Fruit fly (Drosophila melanogaster) whole organism, embryonic: ENCODE data around the gene CG12009.

Experiments
- Abd-B ChIP-seq: fragments of 200-800 bp; sonication (Bioruptor generic); optimal IDR thresholded peaks from 2 replicates; lab custom pipeline; 2018; ENCODE audit warnings: missing biosample characterization, mild to moderate bottlenecking, missing genetic modification characterization, moderate library complexity
- CG1024 ChIP-seq: fragments of 200-800 bp; sonication (Bioruptor generic); IDR thresholded peaks from 2 replicates; pipeline ENCODE4 v1.3.6; 2022; ENCODE audit warnings: missing biosample characterization, missing genetic modification characterization
- CG10321 ChIP-seq: fragments of 200-800 bp; sonication (Bioruptor generic); IDR thresholded peaks from 2 replicates; pipeline ENCODE4 v1.3.6; 2022; ENCODE audit warnings: missing biosample characterization, missing genetic modification characterization
- CG10654 ChIP-seq: fragments of 200-800 bp; sonication (Bioruptor generic); optimal IDR thresholded peaks from 2 replicates; lab custom pipeline; 2016; ENCODE audit warnings: missing biosample characterization, missing genetic modification characterization
- CG14014 ChIP-seq: fragments of 200-800 bp; sonication (Bioruptor generic); IDR thresholded peaks from 2 replicates; pipeline ENCODE4 v1.3.6; 2022; ENCODE audit warnings: missing biosample characterization, missing genetic modification characterization
- CG15269 ChIP-seq: fragments of 200-800 bp; sonication (Bioruptor generic); optimal IDR thresholded peaks from 2 replicates; lab custom pipeline; 2018; ENCODE audit warnings: missing biosample characterization, mild to moderate bottlenecking, missing genetic modification characterization, moderate library complexity
- CG1647 ChIP-seq: fragments of 200-800 bp; sonication (Bioruptor generic); optimal IDR thresholded peaks from 3 replicates; lab custom pipeline; 2016; ENCODE audit warnings: missing biosample characterization, missing genetic modification characterization
- CG16813 ChIP-seq: fragments of 200-800 bp; sonication (Bioruptor generic); IDR thresholded peaks from 3 replicates; pipeline ENCODE4 v1.3.6; 2022; ENCODE audit warnings: missing biosample characterization, missing genetic modification characterization; ENCODE audit not compliant: partially characterized antibody
- CG2116 ChIP-seq: fragments of 200-800 bp; sonication (Bioruptor generic); optimal IDR thresholded peaks from 3 replicates; lab custom pipeline; 2018; ENCODE audit warnings: missing biosample characterization, mild to moderate bottlenecking, missing genetic modification characterization
- CG3407 ChIP-seq: fragments of 200-800 bp; sonication (Bioruptor generic); optimal IDR thresholded peaks from 2 replicates; lab custom pipeline; 2018; ENCODE audit warnings: missing biosample characterization, mild to moderate bottlenecking, missing genetic modification characterization
- CG4282 ChIP-seq: fragments of 200-800 bp; sonication (Bioruptor generic); optimal IDR thresholded peaks from 2 replicates; lab custom pipeline; 2016; ENCODE audit warnings: missing biosample characterization, missing genetic modification characterization
- CG4617 ChIP-seq: fragments of 200-800 bp; sonication (Bioruptor generic); optimal IDR thresholded peaks from 3 replicates; lab custom pipeline; 2016; ENCODE audit warnings: missing biosample characterization, missing genetic modification characterization, borderline replicate concordance
- CG4854 ChIP-seq: fragments of 200-800 bp; sonication (Bioruptor generic); optimal IDR thresholded peaks from 2 replicates; lab custom pipeline; 2016; ENCODE audit warnings: missing biosample characterization, missing genetic modification characterization, inconsistent platforms
- CG6683 ChIP-seq: fragments of 200-800 bp; sonication (Bioruptor generic); optimal IDR thresholded peaks from 2 replicates; lab custom pipeline; 2017; ENCODE audit warnings: missing biosample characterization, mild to moderate bottlenecking, missing genetic modification characterization, missing genetic modification reagents
- CG8281 ChIP-seq: fragments of 200-800 bp; sonication (Bioruptor generic); optimal IDR thresholded peaks from 2 replicates; lab custom pipeline; 2018; ENCODE audit warnings: missing biosample characterization, mild to moderate bottlenecking, missing genetic modification characterization, moderate library complexity
- CG8478 ChIP-seq: fragments of >200 bp; optimal IDR thresholded peaks from 2 replicates; lab custom pipeline; 2018
- CG9817 ChIP-seq: fragments of 200-800 bp; sonication (Bioruptor generic); optimal IDR thresholded peaks from 2 replicates; lab custom pipeline; 2018; ENCODE audit warnings: missing biosample characterization, mild to moderate bottlenecking, missing genetic modification characterization, moderate library complexity
- CrebB ChIP-seq: fragments of 200-800 bp; sonication (Bioruptor generic); optimal IDR thresholded peaks from 3 replicates; lab custom pipeline; 2018; ENCODE audit warnings: missing biosample characterization, mild to moderate bottlenecking, missing genetic modification characterization
- E2f1 ChIP-seq: fragments of 200-800 bp; sonication (Bioruptor generic); IDR thresholded peaks from 2 replicates; pipeline ENCODE4 v1.3.6; 2022; ENCODE audit warnings: missing biosample characterization, missing genetic modification characterization
- E2f2 ChIP-seq: fragments of 200-800 bp; sonication (Bioruptor generic); IDR thresholded peaks from 2 replicates; pipeline ENCODE4 v1.3.6; 2022; ENCODE audit warnings: missing biosample characterization, missing genetic modification characterization
- ERR ChIP-seq: fragments of 200-800 bp; sonication (Bioruptor generic); optimal IDR thresholded peaks from 2 replicates; lab custom pipeline; 2016; ENCODE audit warnings: missing biosample characterization, missing genetic modification characterization
- Eip74EF ChIP-seq, 2 experiments: fragments of 200-800 bp in 1 of 2; fragments of >200 bp in 1 of 2; sonication (Bioruptor generic) in 1 of 2; optimal IDR thresholded peaks; 2 replicates each; lab custom pipeline; 2017 to 2019; ENCODE audit warnings: missing biosample characterization in 2 of 2, missing genetic modification characterization in 2 of 2, mild to moderate bottlenecking in 1 of 2, moderate library complexity in 1 of 2
- Elba2 ChIP-seq: fragments of 200-800 bp; sonication (Bioruptor generic); optimal IDR thresholded peaks from 3 replicates; lab custom pipeline; 2016; ENCODE audit warnings: missing biosample characterization, missing genetic modification characterization
- Fer2 ChIP-seq: fragments of 200-800 bp; sonication (Bioruptor generic); optimal IDR thresholded peaks from 2 replicates; lab custom pipeline; 2018; ENCODE audit warnings: missing biosample characterization, mild to moderate bottlenecking, missing genetic modification characterization, moderate library complexity
- Hr39 ChIP-seq: fragments of >200 bp; optimal IDR thresholded peaks from 2 replicates; lab custom pipeline; 2017
- Lpt ChIP-seq: fragments of >200 bp; optimal IDR thresholded peaks from 2 replicates; lab custom pipeline; 2018; ENCODE audit warnings: missing biosample characterization, missing genetic modification characterization
- PHDP ChIP-seq: fragments of 200-800 bp; sonication (Bioruptor generic); optimal IDR thresholded peaks from 3 replicates; lab custom pipeline; 2018; ENCODE audit warnings: missing biosample characterization, mild to moderate bottlenecking, missing genetic modification characterization, moderate library complexity
- Scr ChIP-seq: fragments of 200-800 bp; sonication (Bioruptor generic); IDR thresholded peaks from 2 replicates; pipeline ENCODE4 v1.3.6; 2022; ENCODE audit warnings: missing biosample characterization, missing genetic modification characterization; ENCODE audit not compliant: partially characterized antibody
- Side ChIP-seq: fragments of 200-800 bp; sonication (Bioruptor generic); optimal IDR thresholded peaks from 2 replicates; lab custom pipeline; 2016; ENCODE audit warnings: missing biosample characterization, missing genetic modification characterization
- ab ChIP-seq: fragments of 200-800 bp; sonication (Bioruptor generic); optimal IDR thresholded peaks from 2 replicates; lab custom pipeline; 2016; ENCODE audit warnings: missing biosample characterization, missing genetic modification characterization
- bbx ChIP-seq: fragments of 200-800 bp; sonication (Bioruptor generic); IDR thresholded peaks from 2 replicates; pipeline ENCODE4 v1.3.6; 2022; ENCODE audit warnings: missing biosample characterization, missing genetic modification characterization; ENCODE audit not compliant: partially characterized antibody
- cg ChIP-seq: fragments of 200-800 bp; sonication (Bioruptor generic); optimal IDR thresholded peaks from 3 replicates; lab custom pipeline; 2019; ENCODE audit warnings: missing biosample characterization, mild to moderate bottlenecking, missing genetic modification characterization, moderate library complexity
- ci ChIP-seq: fragments of 200-800 bp; sonication (Bioruptor generic); IDR thresholded peaks from 3 replicates; pipeline ENCODE4 v1.3.6; 2022; ENCODE audit warnings: missing biosample characterization, missing genetic modification characterization
- crp ChIP-seq, 2 experiments: fragments of 200-800 bp; sonication (Bioruptor generic); optimal IDR thresholded peaks; 2 replicates in 1 of 2; 3 replicates in 1 of 2; lab custom pipeline; 2017; ENCODE audit warnings: missing biosample characterization in 2 of 2, missing genetic modification characterization in 2 of 2, mild to moderate bottlenecking in 1 of 2, moderate library complexity in 1 of 2
- cwo ChIP-seq: fragments of 200-800 bp; sonication (Bioruptor generic); optimal IDR thresholded peaks from 3 replicates; lab custom pipeline; 2017; ENCODE audit warnings: missing biosample characterization, missing genetic modification characterization, mild to moderate bottlenecking, moderate library complexity, missing genetic modification reagents
- dysf ChIP-seq: fragments of 200-800 bp; sonication (Bioruptor generic); IDR thresholded peaks from 3 replicates; pipeline ENCODE4 v1.3.6; 2022; ENCODE audit warnings: missing biosample characterization, missing genetic modification characterization
- eve ChIP-seq, 2 experiments: fragments of >200 bp; optimal IDR thresholded peaks; 2 replicates each; lab custom pipeline; 2017; ENCODE audit warnings: missing biosample characterization in 2 of 2, missing genetic modification characterization in 2 of 2
- ewg ChIP-seq: fragments of 200-800 bp; sonication (Bioruptor generic); optimal IDR thresholded peaks from 3 replicates; lab custom pipeline; 2017; ENCODE audit warnings: mild to moderate bottlenecking, missing biosample characterization, missing genetic modification reagents, missing genetic modification characterization
- eyg ChIP-seq: fragments of 200-800 bp; sonication (Bioruptor generic); optimal IDR thresholded peaks from 3 replicates; lab custom pipeline; 2016; ENCODE audit warnings: missing biosample characterization, missing genetic modification characterization
- gcm2 ChIP-seq: fragments of 200-800 bp; sonication (Bioruptor generic); optimal IDR thresholded peaks from 2 replicates; lab custom pipeline; 2016; ENCODE audit warnings: missing biosample characterization, missing genetic modification characterization
- hth ChIP-seq: fragments of >200 bp; optimal IDR thresholded peaks from 2 replicates; lab custom pipeline; 2017; ENCODE audit warnings: inconsistent platforms
- inv ChIP-seq: fragments of 200-800 bp; sonication (Bioruptor generic); IDR thresholded peaks from 2 replicates; pipeline ENCODE4 v1.3.6; 2022; ENCODE audit warnings: missing biosample characterization, missing genetic modification characterization; ENCODE audit not compliant: partially characterized antibody
- lola ChIP-seq, 3 experiments: fragments of >200 bp in 2 of 3; fragments of 200-800 bp in 1 of 3; sonication (Bioruptor generic) in 1 of 3; optimal IDR thresholded peaks; 2 replicates each; lab custom pipeline; 2017 to 2019; ENCODE audit warnings: missing biosample characterization in 3 of 3, missing genetic modification characterization in 3 of 3, mild to moderate bottlenecking in 1 of 3, moderate library complexity in 1 of 3
- mirr ChIP-seq: fragments of 200-800 bp; sonication (Bioruptor generic); optimal IDR thresholded peaks from 3 replicates; lab custom pipeline; 2018; ENCODE audit warnings: missing biosample characterization, mild to moderate bottlenecking, missing genetic modification characterization
- oc ChIP-seq: fragments of 200-800 bp; sonication (Bioruptor generic); optimal IDR thresholded peaks from 2 replicates; lab custom pipeline; 2018; ENCODE audit warnings: missing biosample characterization, mild to moderate bottlenecking, missing genetic modification characterization, moderate library complexity
- phol ChIP-seq: fragments of 200-800 bp; sonication (Bioruptor generic); optimal IDR thresholded peaks from 3 replicates; lab custom pipeline; 2018; ENCODE audit warnings: missing biosample characterization, mild to moderate bottlenecking, missing genetic modification characterization, moderate library complexity
- pnt ChIP-seq: fragments of 200-800 bp; sonication (Bioruptor generic); optimal IDR thresholded peaks from 3 replicates; lab custom pipeline; 2016; ENCODE audit warnings: missing biosample characterization, missing genetic modification characterization
- slou ChIP-seq: fragments of 200-800 bp; sonication (Bioruptor generic); optimal IDR thresholded peaks from 3 replicates; lab custom pipeline; 2016; ENCODE audit warnings: missing biosample characterization, missing genetic modification characterization
- sr ChIP-seq: fragments of 200-800 bp; sonication (Bioruptor generic); IDR thresholded peaks from 3 replicates; pipeline ENCODE4 v1.3.6; 2022; ENCODE audit warnings: missing biosample characterization, missing genetic modification characterization
- trh ChIP-seq: fragments of 200-800 bp; sonication (Bioruptor generic); optimal IDR thresholded peaks from 2 replicates; lab custom pipeline; 2016; ENCODE audit warnings: missing biosample characterization, missing genetic modification characterization
- twi ChIP-seq: fragments of 200-800 bp; optimal IDR thresholded peaks from 2 replicates; lab custom pipeline; 2019; ENCODE audit warnings: missing biosample characterization, mild to moderate bottlenecking, missing genetic modification characterization, moderate library complexity

CG12009 gene

DNA sequence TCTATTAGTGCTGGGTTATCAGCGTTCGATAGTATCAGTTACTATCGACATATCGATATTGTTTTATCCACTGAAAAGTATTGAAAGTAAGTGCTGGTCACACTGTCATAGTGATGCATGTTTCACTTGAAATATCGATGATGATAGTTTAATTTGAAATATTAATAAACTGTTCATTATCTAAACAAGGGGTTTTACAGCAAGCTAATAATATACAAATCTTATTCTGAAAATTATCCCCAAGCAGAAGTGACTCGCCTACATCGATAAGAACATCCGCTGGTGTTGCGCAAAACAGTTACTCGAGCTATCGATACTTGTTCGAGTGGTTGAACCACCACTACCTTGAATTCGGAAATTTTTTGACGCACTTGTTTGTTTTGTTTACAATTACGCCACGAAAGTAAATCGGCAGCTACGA is 28.0 kb downstream of the CG12009 start, which contains the start of the genes PIG-C, CG12016 and Dpm2 (continued):
- TF ChIP-seq E2f1 (GFP tag; lab: Robert Waterston, UW) (0 out of 2 replicates have a peak, but pooled peaks have one; percentile 45), CG3407 (GFP tag; lab: Kevin White, UChicago) (peak; percentile 16), hth (lab: Kevin White, UChicago) (no peak), CG9817 (tag; lab: Kevin White, UChicago) (peak; percentile 79), twi (tag; lab: Kevin White, UChicago) (peak; percentile 60), CG8281 (tag; lab: Kevin White, UChicago) (peak; percentile 32), mirr (GFP tag; lab: Kevin White, UChicago) (peak; percentile 45), CG1647 (GFP tag; lab: Kevin White, UChicago) (peak; percentile 63), cwo (GFP tag; lab: Kevin White, UChicago) (no peak), phol (tag; lab: Kevin White, UChicago) (peak; percentile 80), ab (GFP tag; lab: Kevin White, UChicago) (peak; percentile 49), pnt (GFP tag; lab: Kevin White, UChicago) (peak; percentile 52), Eip74EF (GFP tag; optimal IDR thresholded peaks at IDR 0.05; lab: Kevin White, UChicago) (no peak), CG15269 (tag; lab: Kevin White, UChicago) (peak; percentile 55), ERR (GFP tag; lab: Kevin White, UChicago) (peak; percentile 36), bbx (GFP tag; lab: Robert Waterston, UW) (peak; percentile 95), CG2116 (GFP tag; lab: Kevin White, UChicago) (peak; percentile 82), cg (no peak), Lpt (GFP tag; lab: Kevin White, UChicago) (no peak), lola (GFP tag; optimal IDR thresholded peaks at IDR 0.05; lab: Kevin White, UChicago) (peak in 1 of 3 experiments; percentile 62), gcm2 (GFP tag; lab: Kevin White, UChicago) (no peak), trh (GFP tag; lab: Kevin White, UChicago) (peak; percentile 28), CrebB (tag; lab: Kevin White, UChicago) (peak; percentile 21), PHDP (peak; percentile 58), CG14014 (GFP tag; lab: Robert Waterston, UW) (peak; percentile 50; the same call in 1 of the 2 replicates), CG10321 (GFP tag; lab: Robert Waterston, UW) (no peak), Abd-B (GFP tag; lab: Kevin White, UChicago) (no peak), CG10654 (GFP tag; lab: Kevin White, UChicago) (peak; percentile 22), ci (no peak), dysf (GFP tag; lab: Robert Waterston, UW) (peak; percentile 71; the same call in 2 of the 3 replicates), CG4282 (GFP tag; lab: Kevin White, UChicago) (peak; percentile 19), CG8478 (lab: Kevin White, UChicago) (no peak), Elba2 (GFP tag; lab: Kevin White, UChicago) (peak; percentile 58), Fer2 (tag; lab: Kevin White, UChicago) (peak; percentile 62), Hr39 (lab: Kevin White, UChicago) (no peak), CG4854 (peak; percentile 52), eyg (GFP tag; lab: Kevin White, UChicago) (no peak), Side (peak; percentile 53), eve (GFP tag; optimal IDR thresholded peaks at IDR 0.05; lab: Kevin White, UChicago) (no peak), CG4617 (GFP tag; lab: Kevin White, UChicago) (peak; percentile 85), crp (GFP tag; optimal IDR thresholded peaks at IDR 0.05; lab: Kevin White, UChicago) (peak in 1 of 2 experiments; percentile 5), slou (no peak), ewg (peak; percentile 80), CG6683 (no peak), sr (GFP tag; lab: Robert Waterston, UW) (no peak), E2f2 (GFP tag; lab: Robert Waterston, UW) (peak; percentile 56), CG1024 (0 out of 2 replicates have a peak, but pooled peaks have one; percentile 33), CG16813 (GFP tag; lab: Robert Waterston, UW) (peak; percentile 99), Scr (peak; percentile 98), inv (GFP tag; lab: Robert Waterston, UW) (peak; percentile 97), oc (no peak)
